Worm (Caenorhabditis elegans) whole organism, young adult: Measurements from ENCODE around the gene acp-1.
A peak's percentile ranks its signal among the peaks of the same experiment; 100 is the strongest.

ENCODE experiments used
- B0019.2 ChIP-seq: fragments of 200-800 bp; sonication (Bioruptor generic); conservative IDR thresholded peaks from 2 replicates; pipeline ENCODE4 v1.3.6; 2022; ENCODE audit warnings: missing genetic modification reagents, missing genetic modification characterization, missing compliant biosample characterization
- B0336.3 ChIP-seq: fragments of 200-800 bp; sonication (Bioruptor generic); IDR thresholded peaks from 2 replicates; pipeline ENCODE4 v1.3.6; 2022; ENCODE audit warnings: missing genetic modification characterization, missing compliant biosample characterization
- D2030.7 ChIP-seq: fragments of 200-800 bp; sonication (Bioruptor generic); IDR thresholded peaks from 2 replicates; pipeline ENCODE4 v1.3.6; 2022; ENCODE audit warnings: missing genetic modification reagents, missing genetic modification characterization, missing compliant biosample characterization
- F22D6.2 ChIP-seq: sonication (generic microtip); optimal IDR thresholded peaks from 2 replicates; lab custom pipeline; 2016; ENCODE audit warnings: mild to moderate bottlenecking, missing genetic modification characterization, missing compliant biosample characterization
- F57C9.4 ChIP-seq: sonication (generic microtip); optimal IDR thresholded peaks from 2 replicates; lab custom pipeline; 2017; ENCODE audit warnings: mild to moderate bottlenecking, missing genetic modification characterization, missing compliant biosample characterization
- T07F8.4 ChIP-seq: sonication (generic microtip); optimal IDR thresholded peaks from 2 replicates; lab custom pipeline; 2016; ENCODE audit warnings: mild to moderate bottlenecking, missing genetic modification characterization, moderate library complexity, missing compliant biosample characterization
- Y53F4B.3 ChIP-seq: fragments of 200-800 bp; sonication (Bioruptor generic); IDR thresholded peaks from 2 replicates; pipeline ENCODE4 v1.3.6; 2022; ENCODE audit warnings: missing genetic modification reagents, missing genetic modification characterization, missing compliant biosample characterization
- akir-1 ChIP-seq: fragments of 200-800 bp; sonication (Bioruptor generic); optimal IDR thresholded peaks from 2 replicates; lab custom pipeline; 2018; ENCODE audit warnings: mild to moderate bottlenecking, missing genetic modification characterization, moderate library complexity, missing compliant biosample characterization
- ama-1 ChIP-seq, 3 experiments: fragments of 150-350 bp in 1 of 3; sonication (generic microtip) in 2 of 3; optimal IDR thresholded peaks; 2 replicates each; lab custom pipeline; 2014 to 2018; ENCODE audit warnings: missing biosample characterization in 2 of 3, missing genetic modification characterization in 2 of 3, missing genetic modification reagents in 2 of 3
- aptf-3 ChIP-seq: fragments of 200-800 bp; sonication (Bioruptor generic); IDR thresholded peaks from 2 replicates; pipeline ENCODE4 v1.3.6; 2022; ENCODE audit warnings: missing genetic modification characterization, missing compliant biosample characterization
- atf-7 ChIP-seq: sonication (generic microtip); optimal IDR thresholded peaks from 2 replicates; lab custom pipeline; 2017; ENCODE audit warnings: mild to moderate bottlenecking, missing genetic modification characterization, missing compliant biosample characterization
- cebp-1 ChIP-seq, 2 experiments: fragments of 200-800 bp in 1 of 2; sonication (Bioruptor generic) in 1 of 2; sonication (generic microtip) in 1 of 2; IDR thresholded peaks in 1 of 2; optimal IDR thresholded peaks in 1 of 2; 2 replicates each; pipeline versions ENCODE4 v1.3.6 to Lab custom; 2017 to 2022; ENCODE audit warnings: missing compliant biosample characterization in 2 of 2, missing genetic modification characterization in 2 of 2, mild to moderate bottlenecking in 1 of 2, missing genetic modification reagents in 1 of 2, moderate library complexity in 1 of 2
- cebp-2 ChIP-seq: fragments of 200-800 bp; sonication (Bioruptor generic); IDR thresholded peaks from 2 replicates; pipeline ENCODE4 v1.3.6; 2022; ENCODE audit warnings: missing genetic modification characterization, missing compliant biosample characterization
- ceh-27 ChIP-seq: fragments of 200-800 bp; sonication (Bioruptor generic); optimal IDR thresholded peaks from 2 replicates; lab custom pipeline; 2018; ENCODE audit warnings: mild to moderate bottlenecking, missing genetic modification characterization, moderate library complexity, missing compliant biosample characterization
- die-1 ChIP-seq: sonication (generic microtip); optimal IDR thresholded peaks from 2 replicates; lab custom pipeline; 2016; ENCODE audit warnings: missing genotype, mild to moderate bottlenecking, missing genetic modification characterization, missing compliant biosample characterization
- dpff-1 ChIP-seq: sonication (generic microtip); optimal IDR thresholded peaks from 2 replicates; lab custom pipeline; 2017; ENCODE audit warnings: mild to moderate bottlenecking, missing genetic modification characterization, missing compliant biosample characterization
- efl-1 ChIP-seq: fragments of 150-350 bp; optimal IDR thresholded peaks from 2 replicates; lab custom pipeline; 2014; ENCODE audit warnings: missing biosample characterization, missing genetic modification reagents, missing genetic modification characterization
- egl-18 ChIP-seq: fragments of 200-800 bp; sonication (Bioruptor generic); IDR thresholded peaks from 2 replicates; pipeline ENCODE4 v1.3.6; 2022; ENCODE audit warnings: missing genetic modification reagents, missing genetic modification characterization, missing compliant biosample characterization
- egl-44 ChIP-seq: fragments of 200-800 bp; sonication (Bioruptor generic); IDR thresholded peaks from 2 replicates; pipeline ENCODE4 v1.3.6; 2022; ENCODE audit warnings: missing genetic modification reagents, missing genetic modification characterization, missing compliant biosample characterization
- egrh-3 ChIP-seq: fragments of 200-800 bp; sonication (Bioruptor generic); IDR thresholded peaks from 2 replicates; pipeline ENCODE4 v1.3.6; 2022; ENCODE audit warnings: missing genetic modification reagents, missing genetic modification characterization, missing compliant biosample characterization
- ets-4 ChIP-seq: fragments of 200-800 bp; sonication (Bioruptor generic); optimal IDR thresholded peaks from 2 replicates; lab custom pipeline; 2018; ENCODE audit warnings: mild to moderate bottlenecking, missing genetic modification characterization, missing compliant biosample characterization
- fkh-3 ChIP-seq: sonication (generic microtip); optimal IDR thresholded peaks from 2 replicates; lab custom pipeline; 2016; ENCODE audit warnings: mild to moderate bottlenecking, missing genetic modification characterization, missing compliant biosample characterization
- him-1 ChIP-seq: sonication (generic microtip); optimal IDR thresholded peaks from 2 replicates; lab custom pipeline; 2016; ENCODE audit warnings: missing genotype, missing genetic modification reagents, missing genetic modification characterization, missing compliant biosample characterization
- hlh-12 ChIP-seq: sonication (generic microtip); optimal IDR thresholded peaks from 2 replicates; lab custom pipeline; 2016; ENCODE audit warnings: missing genetic modification characterization, missing compliant biosample characterization
- hmg-1.2 ChIP-seq: fragments of 200-800 bp; sonication (Bioruptor generic); IDR thresholded peaks from 2 replicates; pipeline ENCODE4 v1.3.6; 2022; ENCODE audit warnings: missing genetic modification reagents, missing genetic modification characterization, missing compliant biosample characterization
- hsf-1 ChIP-seq: fragments of 200-800 bp; sonication (Bioruptor generic); IDR thresholded peaks from 2 replicates; pipeline ENCODE4 v1.3.6; 2022; ENCODE audit warnings: missing genetic modification reagents, missing genetic modification characterization, missing compliant biosample characterization
- let-526 ChIP-seq: fragments of 200-800 bp; sonication (Bioruptor generic); IDR thresholded peaks from 2 replicates; pipeline ENCODE4 v1.3.6; 2022; ENCODE audit warnings: missing genetic modification reagents, missing genetic modification characterization, missing compliant biosample characterization
- madf-10 ChIP-seq: sonication (generic microtip); optimal IDR thresholded peaks from 2 replicates; lab custom pipeline; 2016; ENCODE audit warnings: mild to moderate bottlenecking, missing genetic modification characterization, missing compliant biosample characterization
- madf-6 ChIP-seq: fragments of 200-800 bp; sonication (Bioruptor generic); IDR thresholded peaks from 2 replicates; pipeline ENCODE4 v1.3.6; 2022; ENCODE audit warnings: missing genetic modification reagents, missing genetic modification characterization, missing compliant biosample characterization
- mes-4 ChIP-seq: sonication (generic microtip); optimal IDR thresholded peaks from 2 replicates; lab custom pipeline; 2016; ENCODE audit warnings: missing genotype, missing genetic modification characterization, missing compliant biosample characterization
- nhr-120 ChIP-seq: fragments of 200-800 bp; sonication (Bioruptor generic); IDR thresholded peaks from 2 replicates; pipeline ENCODE4 v1.3.6; 2022; ENCODE audit warnings: missing genetic modification characterization, missing compliant biosample characterization
- nhr-179 ChIP-seq: sonication (generic microtip); optimal IDR thresholded peaks from 2 replicates; lab custom pipeline; 2016; ENCODE audit warnings: mild to moderate bottlenecking, missing genetic modification characterization, missing compliant biosample characterization
- nhr-27 ChIP-seq: fragments of 200-800 bp; sonication (Bioruptor generic); optimal IDR thresholded peaks from 2 replicates; lab custom pipeline; 2018; ENCODE audit warnings: mild to moderate bottlenecking, missing genetic modification characterization, moderate library complexity, missing compliant biosample characterization
- nhr-80 ChIP-seq: sonication (generic microtip); optimal IDR thresholded peaks from 2 replicates; lab custom pipeline; 2016; ENCODE audit warnings: missing genetic modification characterization, missing compliant biosample characterization
- nhr-90 ChIP-seq: sonication (generic microtip); optimal IDR thresholded peaks from 2 replicates; lab custom pipeline; 2016; ENCODE audit warnings: missing genotype, mild to moderate bottlenecking, missing genetic modification characterization, missing compliant biosample characterization
- rcor-1 ChIP-seq: fragments of 200-800 bp; sonication (Bioruptor generic); IDR thresholded peaks from 2 replicates; pipeline ENCODE4 v1.3.6; 2022; ENCODE audit warnings: missing genetic modification reagents, missing genetic modification characterization, missing compliant biosample characterization
- rec-8 ChIP-seq, 2 experiments: sonication (generic microtip); optimal IDR thresholded peaks; 2 replicates each; lab custom pipeline; 2016; ENCODE audit warnings: mild to moderate bottlenecking in 2 of 2, missing genetic modification characterization in 2 of 2, missing genetic modification reagents in 2 of 2, missing genotype in 2 of 2, missing biosample characterization in 1 of 2, missing compliant biosample characterization in 1 of 2, moderate library complexity in 1 of 2
- repo-1 ChIP-seq: sonication (generic microtip); optimal IDR thresholded peaks from 2 replicates; lab custom pipeline; 2017; ENCODE audit warnings: mild to moderate bottlenecking, missing genetic modification characterization, missing compliant biosample characterization
- rpc-1 ChIP-seq, 2 experiments: fragments of 150-350 bp in 1 of 2; sonication (generic microtip) in 1 of 2; optimal IDR thresholded peaks; 2 replicates each; lab custom pipeline; 2014 to 2018; ENCODE audit warnings: missing biosample characterization in 1 of 2, missing genetic modification characterization in 1 of 2, missing genetic modification reagents in 1 of 2, missing genotype in 1 of 2
- snpc-1.1 ChIP-seq: sonication (generic microtip); optimal IDR thresholded peaks from 2 replicates; lab custom pipeline; 2017; ENCODE audit warnings: missing genetic modification characterization, mild to moderate bottlenecking, missing compliant biosample characterization, antibody characterized with exemption, moderate library complexity, missing genotype, missing genetic modification reagents; ENCODE audit not compliant: insufficient read depth
- somi-1 ChIP-seq: fragments of 200-800 bp; sonication (Bioruptor generic); optimal IDR thresholded peaks from 2 replicates; lab custom pipeline; 2018; ENCODE audit warnings: mild to moderate bottlenecking, missing genetic modification characterization, missing compliant biosample characterization
- sptf-2 ChIP-seq: fragments of 200-800 bp; sonication (Bioruptor generic); optimal IDR thresholded peaks from 2 replicates; lab custom pipeline; 2018; ENCODE audit warnings: mild to moderate bottlenecking, missing genetic modification characterization, missing compliant biosample characterization
- ztf-18 ChIP-seq: sonication (generic microtip); optimal IDR thresholded peaks from 2 replicates; lab custom pipeline; 2016; ENCODE audit warnings: missing genotype, mild to moderate bottlenecking, missing genetic modification characterization, missing compliant biosample characterization
- ztf-26 ChIP-seq: sonication (generic microtip); optimal IDR thresholded peaks from 2 replicates; lab custom pipeline; 2017; ENCODE audit warnings: missing genetic modification characterization, missing compliant biosample characterization

The acp-1 gene

ce11 chrX:3350306-3350705 is 35.0 kb downstream of the acp-1 start, which contains the start of gene nspg-4:
Gene nspg-4, minus strand, starts transcription at chrX:3350406.
- TF ChIP-seq atf-7 (tag; lab: Kevin White, UChicago) (no peak), D2030.7 (GFP tag; lab: Robert Waterston, UW) (no peak), Y53F4B.3 (GFP tag; lab: Robert Waterston, UW) (no peak), somi-1 (GFP tag; lab: Kevin White, UChicago) (no peak), T07F8.4 (tag; lab: Kevin White, UChicago) (no peak), hmg-1.2 (no peak), egrh-3 (GFP tag; lab: Robert Waterston, UW) (no peak), B0019.2 (GFP tag; lab: Robert Waterston, UW) (no peak), repo-1 (no peak), ztf-26 (no peak), F57C9.4 (tag; lab: Kevin White, UChicago) (no peak), efl-1 (GFP tag; lab: Kevin White, UChicago) (no peak), rec-8 (tag; optimal IDR thresholded peaks at IDR 0.05; lab: Kevin White, UChicago) (no peak)

- TF ChIP-seq hsf-1 (GFP tag; lab: Robert Waterston, UW) (no peak), nhr-80 (tag; lab: Kevin White, UChicago) (peak; percentile 7), sptf-2 (GFP tag; lab: Kevin White, UChicago) (no peak), ztf-18 (tag; lab: Kevin White, UChicago) (peak; percentile 50), rec-8 (tag; optimal IDR thresholded peaks at IDR 0.05; lab: Kevin White, UChicago) (peak; percentile 21 to 63), ztf-26 (peak; percentile 14), egl-18 (no peak), dpff-1 (no peak), ama-1 (optimal IDR thresholded peaks at IDR 0.05; lab: Kevin White, UChicago) (no peak), ama-1 (GFP tag; optimal IDR thresholded peaks at IDR 0.05; lab: Kevin White, UChicago) (peak in 1 of 2 experiments; percentile 46), die-1 (tag; lab: Kevin White, UChicago) (peak; percentile 55), aptf-3 (GFP tag; lab: Robert Waterston, UW) (no peak), cebp-2 (GFP tag; lab: Robert Waterston, UW) (0 out of 2 replicates have a peak, but pooled peaks have one; percentile 48), nhr-90 (tag; lab: Kevin White, UChicago) (peak; percentile 43), F22D6.2 (tag; lab: Kevin White, UChicago) (no peak), let-526 (0 out of 2 replicates have a peak, but pooled peaks have one; percentile 48), him-1 (tag; lab: Kevin White, UChicago) (peak; percentile 78), madf-10 (tag; lab: Kevin White, UChicago) (peak; percentile 47), Y53F4B.3 (GFP tag; lab: Robert Waterston, UW) (peak; percentile 49; the same call in 1 of the 2 replicates), egrh-3 (GFP tag; lab: Robert Waterston, UW) (0 out of 2 replicates have a peak, but pooled peaks have one; percentile 7), snpc-1.1 (peak; percentile 10), rpc-1 (optimal IDR thresholded peaks at IDR 0.05; lab: Kevin White, UChicago) (peak; percentile 77), rpc-1 (tag; optimal IDR thresholded peaks at IDR 0.05; lab: Kevin White, UChicago) (peak; percentile 85), nhr-120 (GFP tag; lab: Robert Waterston, UW) (0 out of 2 replicates have a peak, but pooled peaks have one; percentile 17), madf-6 (GFP tag; lab: Robert Waterston, UW) (peak; percentile 43; the same call in 1 of the 2 replicates), nhr-27 (tag; lab: Kevin White, UChicago) (no peak), hmg-1.2 (peak; percentile 51), nhr-179 (tag; lab: Kevin White, UChicago) (peak; percentile 23), B0336.3 (GFP tag; lab: Robert Waterston, UW) (no peak), ceh-27 (GFP tag; lab: Kevin White, UChicago) (peak; percentile 78), egl-44 (GFP tag; lab: Robert Waterston, UW) (0 out of 2 replicates have a peak, but pooled peaks have one; percentile 41), somi-1 (GFP tag; lab: Kevin White, UChicago) (no peak), hlh-12 (tag; lab: Kevin White, UChicago) (no peak), cebp-1 (GFP tag; IDR thresholded peaks at IDR 0.05; lab: Robert Waterston, UW) (no peak), cebp-1 (tag; optimal IDR thresholded peaks at IDR 0.05; lab: Kevin White, UChicago) (peak; percentile 30), fkh-3 (tag; lab: Kevin White, UChicago) (no peak), mes-4 (peak; percentile 4), ets-4 (GFP tag; lab: Kevin White, UChicago) (no peak), rcor-1 (GFP tag; lab: Robert Waterston, UW) (peak; percentile 69), akir-1 (GFP tag; lab: Kevin White, UChicago) (peak; percentile 45), D2030.7 (GFP tag; lab: Robert Waterston, UW) (peak; percentile 71)
Observed at ce11 chrX:3347904-3348441, 37.3 kb downstream of the acp-1 start, which contains the start of gene ZK816.3. Gene ZK816.3, plus strand, starts transcription at chrX:3348391.
